Fruit fly (Drosophila melanogaster) whole organism, pupa: Measurements from ENCODE around the gene CG15528.
A peak's percentile ranks its signal among the peaks of the same experiment; 100 is the strongest.

Source experiments
- CG12605 ChIP-seq: fragments of 200-800 bp; sonication (Bioruptor generic); IDR thresholded peaks from 2 replicates; pipeline ENCODE4 v1.3.6; 2022; ENCODE audit warnings: missing biosample characterization, missing genetic modification characterization
- CG15710 ChIP-seq: fragments of 200-800 bp; sonication (Bioruptor generic); optimal IDR thresholded peaks from 2 replicates; lab custom pipeline; 2018; ENCODE audit warnings: missing biosample characterization, mild to moderate bottlenecking, missing genetic modification characterization, moderate library complexity
- CG34367 ChIP-seq: fragments of 200-800 bp; sonication (Bioruptor generic); optimal IDR thresholded peaks from 2 replicates; lab custom pipeline; 2018; ENCODE audit warnings: missing biosample characterization, mild to moderate bottlenecking, missing genetic modification characterization
- CG8301 ChIP-seq: fragments of 200-800 bp; sonication (Bioruptor generic); optimal IDR thresholded peaks from 2 replicates; lab custom pipeline; 2018; ENCODE audit warnings: missing biosample characterization, mild to moderate bottlenecking, missing genetic modification characterization
- CG9948 ChIP-seq: fragments of 200-800 bp; sonication (Bioruptor generic); optimal IDR thresholded peaks from 2 replicates; lab custom pipeline; 2018; ENCODE audit warnings: missing biosample characterization, mild to moderate bottlenecking, missing genetic modification characterization, moderate library complexity
- Snoo ChIP-seq: fragments of 200-800 bp; sonication (Bioruptor generic); optimal IDR thresholded peaks from 3 replicates; lab custom pipeline; 2017; ENCODE audit warnings: missing biosample characterization, mild to moderate bottlenecking, missing genetic modification characterization, inconsistent platforms

- no peak for TF ChIP-seq Snoo (tag; lab: Kevin White, UChicago)
- TF ChIP-seq CG8301 (tag; lab: Kevin White, UChicago) = peak; percentile 1
- no peak for TF ChIP-seq CG34367
- TF ChIP-seq CG9948 (tag; lab: Kevin White, UChicago) = no peak
- TF ChIP-seq CG12605 (GFP tag; lab: Robert Waterston, UW) = peak; percentile 44; the same call in 1 of the 2 replicates
- no peak for TF ChIP-seq CG15710 (tag; lab: Kevin White, UChicago)
These were observed 19.9 kb upstream of the CG15528 start for dm6 chr3R:30071827-30072226.
